Worm (Caenorhabditis elegans): ENCODE measurements around the gene B0563.10.

DNA sequence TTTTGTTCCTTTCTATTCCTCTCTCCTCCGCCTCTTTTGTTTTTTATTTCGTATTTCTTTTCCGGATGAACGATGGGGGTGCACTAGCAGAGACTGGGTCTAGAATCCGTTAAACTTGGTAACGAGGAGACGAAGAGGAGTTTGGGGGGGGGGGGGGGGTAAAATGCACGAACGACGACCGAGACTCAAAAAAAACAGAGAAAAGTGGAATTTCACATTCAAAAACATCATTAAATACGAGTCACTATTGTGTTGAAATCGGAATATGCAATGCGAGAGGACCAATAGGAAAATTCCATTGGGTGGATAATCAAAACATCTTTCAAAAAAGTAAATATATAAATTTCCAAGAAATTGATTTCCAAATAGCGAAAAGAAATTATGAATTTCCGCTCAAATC lies 12.8 kb downstream of the B0563.10 start, which contains the start of gene B0563.7:
- TF ChIP-seq sdc-2 (tag; optimal IDR thresholded peaks at IDR 0.05) (no peak), ceh-31 (tag; optimal IDR thresholded peaks at IDR 0.05) (no peak), nhr-11 (tag; optimal IDR thresholded peaks at IDR 0.05) (no peak), fkh-10 (GFP tag; optimal IDR thresholded peaks at IDR 0.05) (no peak)
